Worm (Caenorhabditis elegans) whole organism, L2 larva: ENCODE measurements around the gene klp-17.
A peak's percentile ranks its signal among the peaks of the same experiment; 100 is the strongest.

Experiments
- C34F6.9 ChIP-seq: fragments of 150-350 bp; optimal IDR thresholded peaks from 2 replicates; lab custom pipeline; 2014; ENCODE audit warnings: missing biosample characterization, missing genetic modification characterization
- F13H6.1 ChIP-seq: sonication (generic microtip); optimal IDR thresholded peaks from 2 replicates; lab custom pipeline; 2016; ENCODE audit warnings: missing genetic modification characterization, missing compliant biosample characterization
- R02D3.7 ChIP-seq: fragments of 150-350 bp; optimal IDR thresholded peaks from 2 replicates; lab custom pipeline; 2014; ENCODE audit warnings: missing biosample characterization, missing genetic modification characterization
- Y55F3AM.14 ChIP-seq: fragments of 200-800 bp; sonication (Bioruptor generic); optimal IDR thresholded peaks from 2 replicates; lab custom pipeline; 2018; ENCODE audit warnings: mild to moderate bottlenecking, missing genetic modification characterization, missing compliant biosample characterization
- blmp-1 ChIP-seq: sonication (generic microtip); optimal IDR thresholded peaks from 2 replicates; lab custom pipeline; 2017; ENCODE audit warnings: missing genetic modification characterization, mild to moderate bottlenecking, missing compliant biosample characterization, antibody characterized with exemption, moderate library complexity; ENCODE audit not compliant: insufficient read depth
- ceh-16 ChIP-seq: fragments of 150-350 bp; optimal IDR thresholded peaks from 2 replicates; lab custom pipeline; 2014; ENCODE audit warnings: missing biosample characterization, missing genetic modification characterization
- crh-2 ChIP-seq: sonication (generic microtip); optimal IDR thresholded peaks from 2 replicates; lab custom pipeline; 2017; ENCODE audit warnings: missing biosample characterization, missing genetic modification characterization
- dmd-4 ChIP-seq: sonication (generic microtip); optimal IDR thresholded peaks from 2 replicates; lab custom pipeline; 2017; ENCODE audit warnings: missing biosample characterization, missing genetic modification characterization
- egl-27 ChIP-seq: sonication (generic microtip); optimal IDR thresholded peaks from 3 replicates; lab custom pipeline; 2017; ENCODE audit warnings: missing biosample characterization, missing genetic modification reagents, missing genetic modification characterization
- fos-1 ChIP-seq: fragments of 150-350 bp; optimal IDR thresholded peaks from 2 replicates; lab custom pipeline; 2014; ENCODE audit warnings: missing biosample characterization, missing genetic modification characterization
- gmeb-1 ChIP-seq: fragments of 150-350 bp; optimal IDR thresholded peaks from 2 replicates; lab custom pipeline; 2014; ENCODE audit warnings: missing biosample characterization, missing genetic modification characterization
- lin-11 ChIP-seq: fragments of 150-350 bp; sonication (generic microtip); optimal IDR thresholded peaks from 2 replicates; lab custom pipeline; 2014; ENCODE audit warnings: missing biosample characterization, missing genetic modification characterization, inconsistent platforms, mixed read lengths
- lin-13 ChIP-seq: fragments of 150-350 bp; optimal IDR thresholded peaks from 2 replicates; lab custom pipeline; 2014; ENCODE audit warnings: missing biosample characterization, missing genetic modification reagents, missing genetic modification characterization
- lsy-2 ChIP-seq, 2 experiments: fragments of 150-350 bp in 1 of 2; sonication (generic microtip) in 1 of 2; optimal IDR thresholded peaks; 2 replicates each; lab custom pipeline; 2014 to 2017; ENCODE audit warnings: missing biosample characterization in 2 of 2, missing genetic modification characterization in 2 of 2
- mab-5 ChIP-seq: fragments of 150-350 bp; optimal IDR thresholded peaks from 2 replicates; lab custom pipeline; 2014; ENCODE audit warnings: missing biosample characterization, missing genetic modification characterization
- mbf-1 ChIP-seq: sonication (generic microtip); optimal IDR thresholded peaks from 2 replicates; lab custom pipeline; 2017; ENCODE audit warnings: missing biosample characterization, missing genetic modification characterization
- mdl-1 ChIP-seq, 2 experiments: fragments of 150-350 bp in 1 of 2; sonication (generic microtip) in 1 of 2; optimal IDR thresholded peaks; 2 replicates each; lab custom pipeline; 2017; ENCODE audit warnings: missing biosample characterization in 2 of 2, missing genetic modification characterization in 2 of 2
- nhr-12 ChIP-seq: fragments of 150-350 bp; optimal IDR thresholded peaks from 2 replicates; lab custom pipeline; 2014; ENCODE audit warnings: missing biosample characterization, missing genetic modification characterization
- nhr-129 ChIP-seq: fragments of 150-350 bp; optimal IDR thresholded peaks from 2 replicates; lab custom pipeline; 2014; ENCODE audit warnings: missing biosample characterization, missing genetic modification characterization
- nhr-21 ChIP-seq: fragments of 150-350 bp; optimal IDR thresholded peaks from 2 replicates; lab custom pipeline; 2014; ENCODE audit warnings: missing biosample characterization, missing genetic modification characterization
- nhr-23 ChIP-seq: fragments of 150-350 bp; optimal IDR thresholded peaks from 2 replicates; lab custom pipeline; 2014; ENCODE audit warnings: missing biosample characterization, missing genetic modification reagents, missing genetic modification characterization
- nhr-25 ChIP-seq: fragments of 150-350 bp; sonication (generic microtip); optimal IDR thresholded peaks from 3 replicates; lab custom pipeline; 2014; ENCODE audit warnings: missing biosample characterization, missing genetic modification characterization
- nhr-6 ChIP-seq: fragments of 150-350 bp; optimal IDR thresholded peaks from 2 replicates; lab custom pipeline; 2014; ENCODE audit warnings: missing biosample characterization, missing genetic modification characterization
- nhr-77 ChIP-seq: fragments of 150-350 bp; optimal IDR thresholded peaks from 2 replicates; lab custom pipeline; 2014; ENCODE audit warnings: missing biosample characterization, missing genetic modification characterization
- peb-1 ChIP-seq: fragments of 150-350 bp; optimal IDR thresholded peaks from 2 replicates; lab custom pipeline; 2014; ENCODE audit warnings: missing biosample characterization, missing genetic modification characterization
- sem-4 ChIP-seq: fragments of 150-350 bp; optimal IDR thresholded peaks from 2 replicates; lab custom pipeline; 2014; ENCODE audit warnings: missing biosample characterization, missing genetic modification reagents, missing genetic modification characterization
- skn-1 ChIP-seq: sonication (generic microtip); optimal IDR thresholded peaks from 2 replicates; lab custom pipeline; 2017; ENCODE audit warnings: missing biosample characterization, missing genetic modification characterization
- sma-3 ChIP-seq: sonication (generic microtip); optimal IDR thresholded peaks from 2 replicates; lab custom pipeline; 2016; ENCODE audit warnings: missing genetic modification reagents, missing genetic modification characterization, missing compliant biosample characterization
- sma-9 ChIP-seq, 2 experiments: fragments of 150-350 bp in 1 of 2; sonication (generic microtip) in 1 of 2; optimal IDR thresholded peaks; 2 replicates each; lab custom pipeline; 2014 to 2016; ENCODE audit warnings: missing genetic modification characterization in 2 of 2, mild to moderate bottlenecking in 1 of 2, missing biosample characterization in 1 of 2, missing compliant biosample characterization in 1 of 2, missing genetic modification reagents in 1 of 2, moderate library complexity in 1 of 2
- unc-39 ChIP-seq: fragments of 150-350 bp; optimal IDR thresholded peaks from 2 replicates; lab custom pipeline; 2014; ENCODE audit warnings: missing biosample characterization, missing genetic modification characterization
- unc-55 ChIP-seq: fragments of 150-350 bp; sonication (generic microtip); optimal IDR thresholded peaks from 3 replicates; lab custom pipeline; 2014; ENCODE audit warnings: missing biosample characterization, missing genetic modification reagents, missing genetic modification characterization
- unc-62 ChIP-seq: fragments of 150-350 bp; optimal IDR thresholded peaks from 2 replicates; lab custom pipeline; 2014; ENCODE audit warnings: missing biosample characterization, missing genetic modification reagents, missing genetic modification characterization
- ztf-11 ChIP-seq: sonication (generic microtip); optimal IDR thresholded peaks from 2 replicates; lab custom pipeline; 2017; ENCODE audit warnings: missing biosample characterization, missing genetic modification characterization

Gene klp-17

ce11 chrII:11464427-11464944, 3.0 kb downstream of the klp-17 start, which contains the start of the genes aars-1 and rga-1:
Gene aars-1, minus strand, starts transcription at chrII:11464497.
Gene rga-1, plus strand, starts transcription at chrII:11464894.
- TF ChIP-seq lin-11 (tag; lab: Kevin White, UChicago) (no peak), mbf-1 (tag; lab: Kevin White, UChicago) (no peak), dmd-4 (no peak), fos-1 (tag; lab: Kevin White, UChicago) (peak; percentile 68), nhr-21 (tag; lab: Kevin White, UChicago) (peak; percentile 48), sem-4 (tag; lab: Kevin White, UChicago) (peak; percentile 77), lsy-2 (tag; optimal IDR thresholded peaks at IDR 0.05; lab: Kevin White, UChicago) (peak in 1 of 2 experiments; percentile 70), C34F6.9 (tag; lab: Kevin White, UChicago) (peak; percentile 77), nhr-25 (tag; lab: Kevin White, UChicago) (peak; percentile 73), blmp-1 (peak; percentile 70), sma-3 (GFP tag; lab: Kevin White, UChicago) (peak; percentile 40), unc-55 (peak; percentile 50), F13H6.1 (tag; lab: Kevin White, UChicago) (peak; percentile 75), nhr-23 (tag; lab: Kevin White, UChicago) (no peak), gmeb-1 (tag; lab: Kevin White, UChicago) (no peak), crh-2 (peak; percentile 39), lin-13 (peak; percentile 20), nhr-129 (peak; percentile 70), sma-9 (GFP tag; optimal IDR thresholded peaks at IDR 0.05; lab: Kevin White, UChicago) (peak; percentile 83), sma-9 (tag; optimal IDR thresholded peaks at IDR 0.05; lab: Kevin White, UChicago) (no peak)

DNA sequence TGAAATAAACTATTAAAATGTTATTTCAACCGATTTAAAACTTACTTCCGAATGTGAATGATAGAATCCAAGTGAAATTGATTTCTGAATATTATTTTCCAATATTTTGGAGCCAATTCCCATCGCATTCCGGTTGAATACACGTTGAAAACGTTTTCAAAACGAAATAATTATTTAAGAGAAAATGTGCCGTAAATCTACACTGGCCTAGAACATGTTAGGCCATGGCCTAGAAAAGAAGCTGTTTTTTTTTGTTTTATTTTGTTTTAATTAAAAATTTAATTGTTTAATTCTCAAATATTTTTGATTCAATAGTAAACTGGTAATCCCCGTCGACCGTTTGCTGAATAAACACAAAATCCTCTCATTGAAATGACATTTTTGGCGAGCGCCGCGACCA, 3.5 kb downstream of the klp-17 start:
- TF ChIP-seq unc-62 (GFP tag; lab: Kevin White, UChicago), result no peak
- TF ChIP-seq sma-9 (GFP tag; optimal IDR thresholded peaks at IDR 0.05; lab: Kevin White, UChicago), result peak; percentile 15
- TF ChIP-seq sma-9 (tag; optimal IDR thresholded peaks at IDR 0.05; lab: Kevin White, UChicago), result no peak
- TF ChIP-seq sem-4 (tag; lab: Kevin White, UChicago), result no peak
- peak; percentile 14 for TF ChIP-seq R02D3.7
- peak; percentile 32 for TF ChIP-seq unc-55
- TF ChIP-seq Y55F3AM.14, result no peak

ce11 chrII:11459883-11460282, 7.6 kb downstream of the klp-17 start:
- TF ChIP-seq ceh-16 (tag; lab: Kevin White, UChicago), result no peak
- peak; percentile 52 for TF ChIP-seq fos-1 (tag; lab: Kevin White, UChicago)
- TF ChIP-seq skn-1 (tag; lab: Kevin White, UChicago), result peak; percentile 12

DNA sequence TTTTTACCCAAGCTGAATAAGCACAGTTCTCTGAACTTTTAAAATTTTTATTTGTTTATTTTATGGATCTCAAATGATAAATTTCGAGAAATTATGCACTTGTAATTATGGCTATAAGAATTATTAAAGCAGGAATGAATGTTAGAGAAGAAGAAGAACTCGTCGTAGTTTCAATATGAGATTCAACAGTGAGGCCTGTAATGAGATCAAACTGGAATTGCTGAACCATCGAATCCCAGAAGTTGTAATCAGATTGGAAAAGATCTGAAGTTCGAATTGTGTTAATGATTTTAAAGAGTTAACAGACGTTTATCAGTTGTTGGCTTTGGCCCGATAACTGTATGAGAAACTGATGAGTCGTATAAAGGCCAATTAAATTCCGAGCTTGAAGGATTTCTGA, 11.7 kb downstream of the klp-17 start:
- TF ChIP-seq mbf-1 (tag; lab: Kevin White, UChicago) (no peak), nhr-21 (tag; lab: Kevin White, UChicago) (no peak), C34F6.9 (tag; lab: Kevin White, UChicago) (no peak), nhr-23 (tag; lab: Kevin White, UChicago) (no peak), nhr-12 (tag; lab: Kevin White, UChicago) (no peak), sma-3 (GFP tag; lab: Kevin White, UChicago) (no peak), nhr-129 (no peak), nhr-6 (tag; lab: Kevin White, UChicago) (no peak), mab-5 (tag; lab: Kevin White, UChicago) (no peak), peb-1 (tag; lab: Kevin White, UChicago) (no peak), fos-1 (tag; lab: Kevin White, UChicago) (no peak), ztf-11 (tag; lab: Kevin White, UChicago) (no peak), nhr-77 (no peak), R02D3.7 (no peak), Y55F3AM.14 (no peak), unc-55 (no peak), F13H6.1 (tag; lab: Kevin White, UChicago) (no peak), unc-39 (no peak), lin-11 (tag; lab: Kevin White, UChicago) (no peak), mdl-1 (tag; optimal IDR thresholded peaks at IDR 0.05; lab: Kevin White, UChicago) (no peak)

DNA sequence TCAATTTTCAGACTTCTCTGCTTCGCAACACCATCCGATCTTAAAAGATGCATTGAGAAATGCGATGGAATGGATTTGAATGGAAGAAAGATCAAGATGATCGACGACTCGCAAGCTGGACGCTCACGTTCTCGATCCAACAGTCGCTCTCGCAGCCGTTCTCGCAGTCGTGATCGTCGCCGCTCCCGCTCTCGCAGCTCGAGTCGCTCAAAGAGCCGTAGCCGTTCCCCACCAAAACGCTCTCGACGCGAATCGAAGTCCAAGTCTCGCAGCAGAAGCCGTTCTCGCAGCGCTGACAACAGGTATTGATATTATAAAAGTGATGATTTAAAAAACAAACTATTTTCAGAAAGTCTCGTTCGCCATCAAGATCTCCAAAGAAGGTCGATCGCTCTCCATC, 12.3 kb downstream of the klp-17 start:
- TF ChIP-seq ceh-16 (tag; lab: Kevin White, UChicago) (no peak), sem-4 (tag; lab: Kevin White, UChicago) (no peak), peb-1 (tag; lab: Kevin White, UChicago) (no peak), egl-27 (tag; lab: Kevin White, UChicago) (no peak), nhr-23 (tag; lab: Kevin White, UChicago) (no peak), sma-3 (GFP tag; lab: Kevin White, UChicago) (no peak)
